Fruit fly (Drosophila melanogaster): ENCODE results near the gene CG3857.

The CG3857 gene

dm6 chrX:1947178-1947872 is 7.5 kb upstream of the CG3857 start (continued):
- peak; percentile 73 for TF ChIP-seq cas (GFP tag; IDR thresholded peaks at IDR 0.05)
- TF ChIP-seq MESR4 (GFP tag; optimal IDR thresholded peaks at IDR 0.05): peak; percentile 64
- peak; percentile 80 for TF ChIP-seq fd3F (GFP tag; optimal IDR thresholded peaks at IDR 0.05)
- TF ChIP-seq CG2199 (GFP tag; IDR thresholded peaks at IDR 0.05): peak; percentile 99
- peak; percentile 90 for TF ChIP-seq dm (GFP tag; optimal IDR thresholded peaks at IDR 0.05)
- TF ChIP-seq slp2 (GFP tag; optimal IDR thresholded peaks at IDR 0.05): peak; percentile 95
- TF ChIP-seq mirr (GFP tag; optimal IDR thresholded peaks at IDR 0.05): peak; percentile 35
- TF ChIP-seq tap (tag; optimal IDR thresholded peaks at IDR 0.05): peak; percentile 97
- peak; percentile 94 for TF ChIP-seq CG14667 (GFP tag; IDR thresholded peaks at IDR 0.05)
- peak; percentile 98 for TF ChIP-seq oc (tag; optimal IDR thresholded peaks at IDR 0.05)
- TF ChIP-seq unc-4 (GFP tag; IDR thresholded peaks at IDR 0.05; ENCODE audit: partially characterized antibody): no peak
- peak; percentile 93 for TF ChIP-seq Max (GFP tag; optimal IDR thresholded peaks at IDR 0.05)
- TF ChIP-seq CG1792 (GFP tag; optimal IDR thresholded peaks at IDR 0.05): peak; percentile 91
- TF ChIP-seq Sox102F (GFP tag; optimal IDR thresholded peaks at IDR 0.05): peak; percentile 98
- peak; percentile 94 for TF ChIP-seq wor (GFP tag; IDR thresholded peaks at IDR 0.05)
- TF ChIP-seq CG4328 (GFP tag; optimal IDR thresholded peaks at IDR 0.05): peak; percentile 79
- TF ChIP-seq nau (GFP tag; optimal IDR thresholded peaks at IDR 0.05): peak; percentile 93
- TF ChIP-seq BtbVII (GFP tag; optimal IDR thresholded peaks at IDR 0.05): peak; percentile 90
- TF ChIP-seq CG6254 (GFP tag; optimal IDR thresholded peaks at IDR 0.05): peak; percentile 97
- TF ChIP-seq D19B (GFP tag; optimal IDR thresholded peaks at IDR 0.05): peak; percentile 67
- TF ChIP-seq CG10321 (GFP tag; IDR thresholded peaks at IDR 0.05): peak; percentile 68
- peak; percentile 97 for TF ChIP-seq CG6689 (GFP tag; IDR thresholded peaks at IDR 0.05)
- peak; percentile 94 for TF ChIP-seq dpn (GFP tag; optimal IDR thresholded peaks at IDR 0.05)
- TF ChIP-seq CG4617 (GFP tag; optimal IDR thresholded peaks at IDR 0.05; ENCODE audit: borderline replicate concordance): peak; percentile 77
- TF ChIP-seq CG14965 (GFP tag; optimal IDR thresholded peaks at IDR 0.05; ENCODE audit: borderline replicate concordance): peak; percentile 77
- TF ChIP-seq CG3838 (GFP tag; optimal IDR thresholded peaks at IDR 0.05): peak; percentile 85
- peak; percentile 82 for TF ChIP-seq zfh2 (GFP tag; optimal IDR thresholded peaks at IDR 0.05)
- peak; percentile 15 for TF ChIP-seq CG3995 (GFP tag; optimal IDR thresholded peaks at IDR 0.05)
- TF ChIP-seq danr (GFP tag; IDR thresholded peaks at IDR 0.05): peak; percentile 75
- peak; percentile 98 for TF ChIP-seq ken (GFP tag; IDR thresholded peaks at IDR 0.05)
- TF ChIP-seq Fer2 (tag; optimal IDR thresholded peaks at IDR 0.05): peak; percentile 84
- peak; percentile 98 for TF ChIP-seq Drgx (GFP tag; IDR thresholded peaks at IDR 0.05)
- TF ChIP-seq crol (GFP tag; IDR thresholded peaks at IDR 0.05): peak; percentile 78
- TF ChIP-seq CG17359 (tag; optimal IDR thresholded peaks at IDR 0.05): peak; percentile 98
- TF ChIP-seq CG9876 (GFP tag; optimal IDR thresholded peaks at IDR 0.05): peak; percentile 81
- peak; percentile 90 for TF ChIP-seq CG11456 (GFP tag; IDR thresholded peaks at IDR 0.05)
- peak; percentile 96 for TF ChIP-seq so (GFP tag; IDR thresholded peaks at IDR 0.05)
- peak; percentile 92 for TF ChIP-seq CG18764 (GFP tag; optimal IDR thresholded peaks at IDR 0.05)
- peak; percentile 67 for TF ChIP-seq Ravus (GFP tag; IDR thresholded peaks at IDR 0.05)
- peak; percentile 95 for TF ChIP-seq kni (GFP tag; optimal IDR thresholded peaks at IDR 0.05)
- peak; percentile 94 for TF ChIP-seq CG10267 (tag; optimal IDR thresholded peaks at IDR 0.05)
- TF ChIP-seq CG30431 (GFP tag; optimal IDR thresholded peaks at IDR 0.05): peak; percentile 97
- TF ChIP-seq emc (GFP tag; optimal IDR thresholded peaks at IDR 0.05): peak; percentile 75
- TF ChIP-seq Bgb (GFP tag; IDR thresholded peaks at IDR 0.05; ENCODE audit: partially characterized antibody): no peak
- peak; percentile 91 for TF ChIP-seq esg (GFP tag; conservative IDR thresholded peaks at IDR 0.05)
- no peak for TF ChIP-seq Dll (GFP tag; IDR thresholded peaks at IDR 0.05; ENCODE audit: partially characterized antibody)
- no peak for TF ChIP-seq br (optimal IDR thresholded peaks at IDR 0.05)
- peak; percentile 87 for TF ChIP-seq CG7987 (GFP tag; optimal IDR thresholded peaks at IDR 0.05)
- peak; percentile 94 for TF ChIP-seq lbe (GFP tag; optimal IDR thresholded peaks at IDR 0.05)
- TF ChIP-seq Bdp1 (GFP tag; optimal IDR thresholded peaks at IDR 0.05): peak; percentile 89

Measured in whole organism, embryonic.